Worm (Caenorhabditis elegans) whole organism, L3 larva: ENCODE results near the gene ced-3.

ENCODE experiments used
- R02D3.7 ChIP-seq: fragments of 150-350 bp; optimal IDR thresholded peaks from 2 replicates; lab custom pipeline; 2014; ENCODE audit warnings: missing biosample characterization, missing genetic modification characterization
- ama-1 ChIP-seq: fragments of 150-350 bp; optimal IDR thresholded peaks from 2 replicates; lab custom pipeline; 2018
- egl-27 ChIP-seq: sonication (generic microtip); optimal IDR thresholded peaks from 4 replicates; lab custom pipeline; 2017; ENCODE audit warnings: missing biosample characterization, missing genetic modification reagents, missing genetic modification characterization
- fkh-10 ChIP-seq: sonication (generic microtip); optimal IDR thresholded peaks from 2 replicates; lab custom pipeline; 2017; ENCODE audit warnings: missing biosample characterization, missing genetic modification reagents, missing genetic modification characterization
- hmg-11 ChIP-seq: sonication (generic microtip); optimal IDR thresholded peaks from 2 replicates; lab custom pipeline; 2016; ENCODE audit warnings: missing genetic modification characterization, missing compliant biosample characterization
- lin-39 ChIP-seq: fragments of 150-350 bp; optimal IDR thresholded peaks from 2 replicates; lab custom pipeline; 2018; ENCODE audit warnings: missing biosample characterization, missing genetic modification reagents, missing genetic modification characterization
- nfya-1 ChIP-seq: sonication (generic microtip); optimal IDR thresholded peaks from 2 replicates; lab custom pipeline; 2017; ENCODE audit warnings: missing genetic modification characterization, mild to moderate bottlenecking, missing compliant biosample characterization, antibody characterized with exemption, moderate library complexity; ENCODE audit not compliant: insufficient read depth
- nhr-43 ChIP-seq: sonication (generic microtip); optimal IDR thresholded peaks from 2 replicates; lab custom pipeline; 2016; ENCODE audit warnings: mild to moderate bottlenecking, missing genetic modification characterization, missing compliant biosample characterization; ENCODE audit not compliant: poor library complexity, severe bottlenecking
- pha-4 ChIP-seq: fragments of 150-350 bp; optimal IDR thresholded peaks from 2 replicates; lab custom pipeline; 2014; ENCODE audit warnings: missing biosample characterization, missing genetic modification reagents, missing genetic modification characterization
- pqm-1 ChIP-seq: fragments of 150-350 bp; optimal IDR thresholded peaks from 2 replicates; lab custom pipeline; 2017; ENCODE audit warnings: missing biosample characterization, missing genetic modification characterization, inconsistent platforms
- sea-2 ChIP-seq: fragments of 150-350 bp; sonication (generic microtip); optimal IDR thresholded peaks from 4 replicates; lab custom pipeline; 2014; ENCODE audit warnings: missing biosample characterization, missing genetic modification reagents, missing genetic modification characterization
- snpc-4 ChIP-seq: fragments of 150-350 bp; optimal IDR thresholded peaks from 2 replicates; lab custom pipeline; 2014; ENCODE audit warnings: missing biosample characterization, missing genetic modification characterization
- unc-39 ChIP-seq: sonication (generic microtip); optimal IDR thresholded peaks from 4 replicates; lab custom pipeline; 2017; ENCODE audit warnings: missing biosample characterization, missing genetic modification characterization
- ztf-11 ChIP-seq: fragments of 150-350 bp; optimal IDR thresholded peaks from 2 replicates; lab custom pipeline; 2014; ENCODE audit warnings: missing biosample characterization, missing genetic modification characterization

ce11 chrIV:13241340-13241739, 37.4 kb upstream of the ced-3 start:
- TF ChIP-seq ama-1 (lab: Kevin White, UChicago) (no peak), fkh-10 (GFP tag; lab: Kevin White, UChicago) (no peak), pqm-1 (no peak), egl-27 (tag; lab: Kevin White, UChicago) (no peak), nfya-1 (tag; lab: Kevin White, UChicago) (no peak), sea-2 (GFP tag; lab: Kevin White, UChicago) (no peak), ztf-11 (tag; lab: Kevin White, UChicago) (no peak), lin-39 (tag; lab: Kevin White, UChicago) (no peak), R02D3.7 (tag; lab: Kevin White, UChicago) (no peak), hmg-11 (no peak), nhr-43 (no peak), snpc-4 (tag; lab: Kevin White, UChicago) (no peak), unc-39 (no peak), pha-4 (tag; lab: Kevin White, UChicago) (no peak)
